Worm (Caenorhabditis elegans) whole organism, early embryonic: ENCODE data around the gene T07A9.15.

Experiments used
- B0310.2 ChIP-seq: sonication (generic microtip); optimal IDR thresholded peaks from 2 replicates; lab custom pipeline; 2016; ENCODE audit warnings: mild to moderate bottlenecking, missing genetic modification characterization, missing compliant biosample characterization
- F13C5.2 ChIP-seq: sonication (generic microtip); optimal IDR thresholded peaks from 2 replicates; lab custom pipeline; 2017; ENCODE audit warnings: mild to moderate bottlenecking, missing genetic modification characterization, inconsistent platforms, missing compliant biosample characterization
- aly-1 ChIP-seq: sonication (generic microtip); optimal IDR thresholded peaks from 2 replicates; lab custom pipeline; 2016; ENCODE audit warnings: missing genetic modification characterization, missing compliant biosample characterization
- ama-1 ChIP-seq: fragments of 150-350 bp; optimal IDR thresholded peaks from 2 replicates; lab custom pipeline; 2014
- ceh-13 ChIP-seq: fragments of 200-800 bp; sonication (Bioruptor generic); optimal IDR thresholded peaks from 2 replicates; lab custom pipeline; 2018; ENCODE audit warnings: mild to moderate bottlenecking, missing genetic modification characterization, missing compliant biosample characterization
- ets-7 ChIP-seq: sonication (generic microtip); optimal IDR thresholded peaks from 2 replicates; lab custom pipeline; 2016; ENCODE audit warnings: missing genotype, missing genetic modification characterization, missing compliant biosample characterization
- flt-1 ChIP-seq: fragments of 200-800 bp; sonication (Bioruptor generic); IDR thresholded peaks from 2 replicates; pipeline ENCODE4 v1.3.6; 2022; ENCODE audit warnings: missing genetic modification characterization, missing compliant biosample characterization
- hmbx-1 ChIP-seq: sonication (generic microtip); optimal IDR thresholded peaks from 2 replicates; lab custom pipeline; 2016; ENCODE audit warnings: mild to moderate bottlenecking, missing genetic modification characterization, missing compliant biosample characterization
- hnd-1 ChIP-seq: sonication (generic microtip); optimal IDR thresholded peaks from 2 replicates; lab custom pipeline; 2016; ENCODE audit warnings: missing genetic modification characterization, missing compliant biosample characterization
- scrt-1 ChIP-seq: fragments of 200-800 bp; sonication (Bioruptor generic); IDR thresholded peaks from 2 replicates; pipeline ENCODE4 v1.3.6; 2022; ENCODE audit warnings: missing genetic modification characterization, missing compliant biosample characterization
- tbx-11 ChIP-seq: fragments of 200-800 bp; sonication (Bioruptor generic); IDR thresholded peaks from 2 replicates; pipeline ENCODE4 v1.3.6; 2022; ENCODE audit warnings: missing genetic modification characterization, missing compliant biosample characterization
- tra-4 ChIP-seq: sonication (generic microtip); optimal IDR thresholded peaks from 2 replicates; lab custom pipeline; 2017; ENCODE audit warnings: missing genetic modification characterization, missing compliant biosample characterization

ce11 chrIV:343279-343678, 50.1 kb downstream of the T07A9.15 start:
- TF ChIP-seq ama-1 (lab: Kevin White, UChicago) (no peak), scrt-1 (no peak), tra-4 (tag; lab: Kevin White, UChicago) (no peak), hmbx-1 (tag; lab: Kevin White, UChicago) (no peak), hnd-1 (tag; lab: Kevin White, UChicago) (no peak), ceh-13 (no peak), tbx-11 (GFP tag; lab: Robert Waterston, UW) (no peak), flt-1 (GFP tag; lab: Robert Waterston, UW) (no peak), aly-1 (tag; lab: Kevin White, UChicago) (no peak), F13C5.2 (tag; lab: Kevin White, UChicago) (no peak), B0310.2 (tag; lab: Kevin White, UChicago) (no peak), ets-7 (tag; lab: Kevin White, UChicago) (no peak)
